Worm (Caenorhabditis elegans) whole organism, mixed stage, embryonic: ENCODE results near the gene B0334.4.

Source experiments
- M03D4.4 ChIP-seq: sonication (generic microtip); optimal IDR thresholded peaks from 2 replicates; lab custom pipeline; 2017; ENCODE audit warnings: mild to moderate bottlenecking, missing genetic modification characterization, missing compliant biosample characterization
- blmp-1 ChIP-seq: fragments of 150-350 bp; optimal IDR thresholded peaks from 2 replicates; lab custom pipeline; 2014; ENCODE audit warnings: missing biosample characterization, missing genetic modification characterization
- ceh-39 ChIP-seq: fragments of 150-350 bp; optimal IDR thresholded peaks from 2 replicates; lab custom pipeline; 2014; ENCODE audit warnings: missing biosample characterization, missing genetic modification characterization
- ceh-43 ChIP-seq: fragments of 200-800 bp; sonication (Bioruptor generic); optimal IDR thresholded peaks from 2 replicates; lab custom pipeline; 2018; ENCODE audit warnings: mild to moderate bottlenecking, missing genetic modification characterization, moderate library complexity, missing compliant biosample characterization
- ceh-83 ChIP-seq: fragments of 200-800 bp; sonication (Bioruptor generic); optimal IDR thresholded peaks from 2 replicates; lab custom pipeline; 2018; ENCODE audit warnings: mild to moderate bottlenecking, missing genetic modification characterization, missing compliant biosample characterization
- ces-1 ChIP-seq: fragments of 150-350 bp; optimal IDR thresholded peaks from 2 replicates; lab custom pipeline; 2014; ENCODE audit warnings: missing biosample characterization, missing genetic modification reagents, missing genetic modification characterization
- cnd-1 ChIP-seq: fragments of 200-800 bp; sonication (Bioruptor generic); optimal IDR thresholded peaks from 2 replicates; lab custom pipeline; 2018; ENCODE audit warnings: mild to moderate bottlenecking, missing genetic modification characterization, missing compliant biosample characterization
- drap-1 ChIP-seq: fragments of 200-800 bp; sonication (Bioruptor generic); optimal IDR thresholded peaks from 3 replicates; lab custom pipeline; 2018; ENCODE audit warnings: mild to moderate bottlenecking, missing genetic modification characterization, missing compliant biosample characterization
- elt-1 ChIP-seq: sonication (generic microtip); optimal IDR thresholded peaks from 2 replicates; lab custom pipeline; 2017; ENCODE audit warnings: missing genetic modification characterization, mild to moderate bottlenecking, missing compliant biosample characterization, antibody characterized with exemption, moderate library complexity, borderline replicate concordance; ENCODE audit not compliant: insufficient read depth
- elt-3 ChIP-seq: fragments of 150-350 bp; optimal IDR thresholded peaks from 2 replicates; lab custom pipeline; 2014; ENCODE audit warnings: missing biosample characterization, missing genetic modification characterization
- flh-1 ChIP-seq: fragments of 200-800 bp; sonication (Bioruptor generic); optimal IDR thresholded peaks from 2 replicates; lab custom pipeline; 2018; ENCODE audit warnings: mild to moderate bottlenecking, missing genetic modification characterization, moderate library complexity, missing compliant biosample characterization
- ham-2 ChIP-seq: fragments of 200-800 bp; sonication (Bioruptor generic); optimal IDR thresholded peaks from 2 replicates; lab custom pipeline; 2018; ENCODE audit warnings: mild to moderate bottlenecking, missing genetic modification characterization, missing compliant biosample characterization
- hlh-1 ChIP-seq: fragments of 150-350 bp; optimal IDR thresholded peaks from 2 replicates; lab custom pipeline; 2014; ENCODE audit warnings: missing biosample characterization, missing genetic modification reagents, missing genetic modification characterization
- lin-32 ChIP-seq: fragments of 200-800 bp; sonication (Bioruptor generic); optimal IDR thresholded peaks from 2 replicates; lab custom pipeline; 2018; ENCODE audit warnings: mild to moderate bottlenecking, missing genetic modification characterization, missing compliant biosample characterization
- lsy-2 ChIP-seq: fragments of 150-350 bp; optimal IDR thresholded peaks from 2 replicates; lab custom pipeline; 2014; ENCODE audit warnings: missing biosample characterization, missing genetic modification characterization
- mab-5 ChIP-seq: fragments of 150-350 bp; optimal IDR thresholded peaks from 2 replicates; lab custom pipeline; 2014; ENCODE audit warnings: missing biosample characterization, missing genetic modification characterization
- mep-1 ChIP-seq: fragments of 150-350 bp; optimal IDR thresholded peaks from 2 replicates; lab custom pipeline; 2017; ENCODE audit warnings: missing biosample characterization, missing genetic modification reagents, missing genetic modification characterization, inconsistent platforms
- mls-2 ChIP-seq: sonication (generic microtip); optimal IDR thresholded peaks from 2 replicates; lab custom pipeline; 2016; ENCODE audit warnings: mild to moderate bottlenecking, missing genetic modification characterization, moderate library complexity, missing compliant biosample characterization
- nhr-2 ChIP-seq: fragments of 150-350 bp; optimal IDR thresholded peaks from 2 replicates; lab custom pipeline; 2014; ENCODE audit warnings: missing biosample characterization, missing genetic modification characterization
- nhr-28 ChIP-seq: fragments of 150-350 bp; optimal IDR thresholded peaks from 2 replicates; lab custom pipeline; 2014; ENCODE audit warnings: missing biosample characterization, missing genetic modification characterization
- nhr-76 ChIP-seq: sonication (generic microtip); optimal IDR thresholded peaks from 2 replicates; lab custom pipeline; 2017; ENCODE audit warnings: missing biosample characterization, missing genetic modification characterization
- sem-2 ChIP-seq: fragments of 200-800 bp; sonication (Bioruptor generic); optimal IDR thresholded peaks from 2 replicates; lab custom pipeline; 2018; ENCODE audit warnings: mild to moderate bottlenecking, missing genetic modification characterization, missing compliant biosample characterization
- snpc-4 ChIP-seq: fragments of 150-350 bp; optimal IDR thresholded peaks from 2 replicates; lab custom pipeline; 2014; ENCODE audit warnings: missing biosample characterization, missing genetic modification characterization
- sptf-1 ChIP-seq: sonication (generic microtip); optimal IDR thresholded peaks from 2 replicates; lab custom pipeline; 2017; ENCODE audit warnings: mild to moderate bottlenecking, missing genetic modification characterization, moderate library complexity, missing compliant biosample characterization
- tbx-8 ChIP-seq: fragments of 200-800 bp; sonication (Bioruptor generic); optimal IDR thresholded peaks from 2 replicates; lab custom pipeline; 2018; ENCODE audit warnings: mild to moderate bottlenecking, missing genetic modification characterization, moderate library complexity, missing compliant biosample characterization
- unc-120 ChIP-seq: sonication (generic microtip); optimal IDR thresholded peaks from 2 replicates; lab custom pipeline; 2017; ENCODE audit warnings: missing genetic modification characterization, missing compliant biosample characterization; ENCODE audit not compliant: poor library complexity, severe bottlenecking
- unc-39 ChIP-seq: fragments of 150-350 bp; optimal IDR thresholded peaks from 2 replicates; lab custom pipeline; 2014; ENCODE audit warnings: missing biosample characterization, missing genetic modification characterization
- unc-62 ChIP-seq: fragments of 150-350 bp; optimal IDR thresholded peaks from 2 replicates; lab custom pipeline; 2014; ENCODE audit warnings: missing biosample characterization, missing genetic modification reagents, missing genetic modification characterization
- zip-8 ChIP-seq: fragments of 150-350 bp; optimal IDR thresholded peaks from 2 replicates; lab custom pipeline; 2014; ENCODE audit warnings: missing biosample characterization, missing genetic modification characterization
- ztf-11 ChIP-seq: fragments of 150-350 bp; optimal IDR thresholded peaks from 2 replicates; lab custom pipeline; 2014; ENCODE audit warnings: missing biosample characterization, missing genetic modification characterization

The B0334.4 gene

ce11 chrII:11495307-11495706 is at the start of gene B0334.4, which contains the start of gene ooc-3:
B0334.4 (plus strand) TSS chrII:11495692.
ooc-3 (minus strand) TSS chrII:11495321.
- TF ChIP-seq sem-2 (GFP tag; lab: Kevin White, UChicago) (no peak), ces-1 (GFP tag; lab: Kevin White, UChicago) (peak; percentile 94), lsy-2 (peak; percentile 91), tbx-8 (GFP tag; lab: Kevin White, UChicago) (no peak), drap-1 (GFP tag; lab: Kevin White, UChicago) (no peak)

ce11 chrII:11448753-11449152 is 46.7 kb upstream of the B0334.4 start, which contains the start of gene W02B12.1:
W02B12.1 (plus strand) TSS chrII:11449021.
- TF ChIP-seq tbx-8 (GFP tag; lab: Kevin White, UChicago), result no peak
- no peak for TF ChIP-seq nhr-28 (tag; lab: Kevin White, UChicago)
- no peak for TF ChIP-seq lsy-2
- TF ChIP-seq zip-8, result no peak
- no peak for TF ChIP-seq mab-5
- no peak for TF ChIP-seq ceh-83 (GFP tag; lab: Kevin White, UChicago)
- TF ChIP-seq unc-120, result no peak
- no peak for TF ChIP-seq nhr-76 (tag; lab: Kevin White, UChicago)
- TF ChIP-seq nhr-2 (tag; lab: Kevin White, UChicago), result no peak
- TF ChIP-seq mls-2, result no peak
- no peak for TF ChIP-seq ceh-39
- TF ChIP-seq mep-1 (tag; lab: Kevin White, UChicago), result no peak
- no peak for TF ChIP-seq M03D4.4 (tag; lab: Kevin White, UChicago)
- no peak for TF ChIP-seq unc-62 (GFP tag; lab: Kevin White, UChicago)
- TF ChIP-seq blmp-1 (tag; lab: Kevin White, UChicago), result no peak
- TF ChIP-seq, all 35 proteins: peak for 0

ce11 chrII:11450882-11451281 is 44.6 kb upstream of the B0334.4 start:
- no peak for TF ChIP-seq ceh-39
- TF ChIP-seq zip-8, result no peak
- no peak for TF ChIP-seq mls-2
- no peak for TF ChIP-seq nhr-28 (tag; lab: Kevin White, UChicago)
- TF ChIP-seq nhr-76 (tag; lab: Kevin White, UChicago), result no peak
- TF ChIP-seq elt-3 (tag; lab: Kevin White, UChicago), result no peak
- TF ChIP-seq lsy-2, result no peak
- TF ChIP-seq flh-1, result no peak
- no peak for TF ChIP-seq ceh-43
- no peak for TF ChIP-seq mep-1 (tag; lab: Kevin White, UChicago)
- TF ChIP-seq ztf-11 (tag; lab: Kevin White, UChicago), result no peak
- TF ChIP-seq unc-39 (tag; lab: Kevin White, UChicago), result no peak
- no peak for TF ChIP-seq mab-5
- TF ChIP-seq unc-62 (GFP tag; lab: Kevin White, UChicago), result no peak
- no peak for TF ChIP-seq hlh-1 (tag; lab: Kevin White, UChicago)
- no peak for TF ChIP-seq snpc-4 (tag; lab: Kevin White, UChicago)
- TF ChIP-seq cnd-1 (tag; lab: Kevin White, UChicago), result no peak
- TF ChIP-seq sptf-1 (tag; lab: Kevin White, UChicago), result no peak

ce11 chrII:11451738-11452137 is 43.8 kb upstream of the B0334.4 start:
- TF ChIP-seq ztf-11 (tag; lab: Kevin White, UChicago) (no peak), elt-1 (tag; lab: Kevin White, UChicago) (no peak), elt-3 (tag; lab: Kevin White, UChicago) (no peak), unc-39 (tag; lab: Kevin White, UChicago) (no peak), ces-1 (GFP tag; lab: Kevin White, UChicago) (no peak), unc-62 (GFP tag; lab: Kevin White, UChicago) (no peak), zip-8 (no peak), mep-1 (tag; lab: Kevin White, UChicago) (no peak), mab-5 (no peak), ceh-39 (no peak), ham-2 (GFP tag; lab: Kevin White, UChicago) (no peak), ceh-43 (no peak), ceh-83 (GFP tag; lab: Kevin White, UChicago) (no peak)

ce11 chrII:11452498-11453005 is 42.9 kb upstream of the B0334.4 start, which contains the start of gene rsp-2:
rsp-2 (minus strand) TSS chrII:11452955.
- TF ChIP-seq nhr-28 (tag; lab: Kevin White, UChicago) (no peak), lin-32 (no peak), hlh-1 (tag; lab: Kevin White, UChicago) (no peak)
